Fruit fly (Drosophila melanogaster) whole organism, embryonic: Measurements from ENCODE around the gene CaMKII.
A peak's percentile ranks its signal among the peaks of the same experiment; 100 is the strongest.

Experiments
- Ada2b ChIP-seq: fragments of 200-800 bp; sonication (Bioruptor generic); IDR thresholded peaks from 2 replicates; pipeline ENCODE4 v1.3.6; 2022; ENCODE audit warnings: missing biosample characterization, missing genetic modification characterization
- B-H2 ChIP-seq: fragments of 200-800 bp; sonication (Bioruptor generic); optimal IDR thresholded peaks from 2 replicates; lab custom pipeline; 2018; ENCODE audit warnings: missing biosample characterization, mild to moderate bottlenecking, missing genetic modification characterization
- CG10267 ChIP-seq: fragments of 200-800 bp; sonication (Bioruptor generic); optimal IDR thresholded peaks from 2 replicates; lab custom pipeline; 2018; ENCODE audit warnings: missing biosample characterization, mild to moderate bottlenecking, missing genetic modification characterization, moderate library complexity
- CG10431 ChIP-seq: fragments of 200-800 bp; sonication (Bioruptor generic); optimal IDR thresholded peaks from 3 replicates; lab custom pipeline; 2018; ENCODE audit warnings: missing biosample characterization, mild to moderate bottlenecking, missing genetic modification characterization
- CG10979 ChIP-seq: fragments of 200-800 bp; sonication (Bioruptor generic); optimal IDR thresholded peaks from 2 replicates; lab custom pipeline; 2018; ENCODE audit warnings: missing biosample characterization, mild to moderate bottlenecking, missing genetic modification characterization, moderate library complexity
- CG11504 ChIP-seq: fragments of 200-800 bp; sonication (Bioruptor generic); optimal IDR thresholded peaks from 3 replicates; lab custom pipeline; 2019; ENCODE audit warnings: missing biosample characterization, mild to moderate bottlenecking, missing genetic modification characterization, moderate library complexity
- CG11695 ChIP-seq: fragments of 200-800 bp; sonication (Bioruptor generic); IDR thresholded peaks from 3 replicates; pipeline ENCODE4 v1.3.6; 2022; ENCODE audit warnings: missing biosample characterization, missing genetic modification characterization
- CG12219 ChIP-seq: fragments of 200-800 bp; sonication (Bioruptor generic); optimal IDR thresholded peaks from 3 replicates; lab custom pipeline; 2018; ENCODE audit warnings: missing biosample characterization, mild to moderate bottlenecking, missing genetic modification characterization
- CG13624 ChIP-seq: fragments of 200-800 bp; sonication (Bioruptor generic); optimal IDR thresholded peaks from 2 replicates; lab custom pipeline; 2016; ENCODE audit warnings: missing biosample characterization, missing genetic modification characterization
- CG18262 ChIP-seq: fragments of 200-800 bp; optimal IDR thresholded peaks from 3 replicates; lab custom pipeline; 2019; ENCODE audit warnings: missing biosample characterization, mild to moderate bottlenecking, missing genetic modification characterization, moderate library complexity
- CG1832 ChIP-seq: fragments of 200-800 bp; sonication (Bioruptor generic); optimal IDR thresholded peaks from 2 replicates; lab custom pipeline; 2017; ENCODE audit warnings: missing biosample characterization, mild to moderate bottlenecking, missing genetic modification characterization, inconsistent platforms
- CG2875 ChIP-seq: fragments of 200-800 bp; sonication (Bioruptor generic); optimal IDR thresholded peaks from 2 replicates; lab custom pipeline; 2017; ENCODE audit warnings: missing biosample characterization, mild to moderate bottlenecking, missing genetic modification characterization, missing genetic modification reagents
- CG30020 ChIP-seq: fragments of 200-800 bp; optimal IDR thresholded peaks from 2 replicates; lab custom pipeline; 2019; ENCODE audit warnings: missing biosample characterization, mild to moderate bottlenecking, missing genetic modification characterization, moderate library complexity
- CG31224 ChIP-seq: fragments of 200-800 bp; sonication (Bioruptor generic); IDR thresholded peaks from 2 replicates; pipeline ENCODE4 v1.3.6; 2022; ENCODE audit warnings: missing biosample characterization, missing genetic modification characterization
- CG32532 ChIP-seq: fragments of 200-800 bp; sonication (Bioruptor generic); IDR thresholded peaks from 2 replicates; pipeline ENCODE4 v1.3.6; 2022; ENCODE audit warnings: missing biosample characterization, missing genetic modification characterization
- CG3407 ChIP-seq: fragments of 200-800 bp; sonication (Bioruptor generic); optimal IDR thresholded peaks from 2 replicates; lab custom pipeline; 2018; ENCODE audit warnings: missing biosample characterization, mild to moderate bottlenecking, missing genetic modification characterization
- CG34376 ChIP-seq: fragments of 200-800 bp; sonication (Bioruptor generic); optimal IDR thresholded peaks from 2 replicates; lab custom pipeline; 2018; ENCODE audit warnings: missing biosample characterization, mild to moderate bottlenecking, missing genetic modification characterization
- CG4707 ChIP-seq: fragments of 200-800 bp; sonication (Bioruptor generic); optimal IDR thresholded peaks from 2 replicates; lab custom pipeline; 2018; ENCODE audit warnings: missing biosample characterization, mild to moderate bottlenecking, missing genetic modification characterization, moderate library complexity
- CG6254 ChIP-seq: fragments of 200-800 bp; sonication (Bioruptor generic); optimal IDR thresholded peaks from 3 replicates; lab custom pipeline; 2017; ENCODE audit warnings: mild to moderate bottlenecking, missing biosample characterization, missing genetic modification reagents, missing genetic modification characterization
- CG6765 ChIP-seq: fragments of 200-800 bp; sonication (Bioruptor generic); optimal IDR thresholded peaks from 3 replicates; lab custom pipeline; 2017; ENCODE audit warnings: missing biosample characterization, mild to moderate bottlenecking, missing genetic modification characterization
- CG7556 ChIP-seq: fragments of 200-800 bp; sonication (Bioruptor generic); optimal IDR thresholded peaks from 2 replicates; lab custom pipeline; 2017; ENCODE audit warnings: missing biosample characterization, mild to moderate bottlenecking, missing genetic modification characterization
- CG8290 ChIP-seq, 3 experiments: fragments of 200-800 bp; sonication (Bioruptor generic); optimal IDR thresholded peaks; 2 replicates each; lab custom pipeline; 2016 to 2019; ENCODE audit warnings: missing biosample characterization in 3 of 3, missing genetic modification characterization in 3 of 3, mild to moderate bottlenecking in 2 of 3, moderate library complexity in 1 of 3
- CG8388 ChIP-seq: fragments of 200-800 bp; sonication (Bioruptor generic); optimal IDR thresholded peaks from 2 replicates; lab custom pipeline; 2019; ENCODE audit warnings: missing biosample characterization, mild to moderate bottlenecking, missing genetic modification characterization, moderate library complexity
- Dek ChIP-seq: fragments of 200-800 bp; sonication (Bioruptor generic); optimal IDR thresholded peaks from 3 replicates; lab custom pipeline; 2019; ENCODE audit warnings: missing biosample characterization, mild to moderate bottlenecking, missing genetic modification characterization, moderate library complexity
- E2f2 ChIP-seq: fragments of 200-800 bp; sonication (Bioruptor generic); IDR thresholded peaks from 2 replicates; pipeline ENCODE4 v1.3.6; 2022; ENCODE audit warnings: missing biosample characterization, missing genetic modification characterization
- Fer3 ChIP-seq: fragments of 200-800 bp; sonication (Bioruptor generic); optimal IDR thresholded peaks from 2 replicates; lab custom pipeline; 2018; ENCODE audit warnings: missing biosample characterization, mild to moderate bottlenecking, missing genetic modification characterization, moderate library complexity
- Hey ChIP-seq: fragments of 200-800 bp; sonication (Bioruptor generic); optimal IDR thresholded peaks from 3 replicates; lab custom pipeline; 2018; ENCODE audit warnings: missing biosample characterization, mild to moderate bottlenecking, missing genetic modification characterization
- MBD-R2 ChIP-seq: fragments of 200-800 bp; sonication (Bioruptor generic); IDR thresholded peaks from 2 replicates; pipeline ENCODE4 v1.3.6; 2022; ENCODE audit warnings: missing biosample characterization, missing genetic modification characterization
- MESR4 ChIP-seq: fragments of 200-800 bp; sonication (Bioruptor generic); optimal IDR thresholded peaks from 2 replicates; lab custom pipeline; 2018; ENCODE audit warnings: missing biosample characterization, mild to moderate bottlenecking, missing genetic modification characterization, moderate library complexity
- MTF-1 ChIP-seq: fragments of 200-800 bp; sonication (Bioruptor generic); optimal IDR thresholded peaks from 2 replicates; lab custom pipeline; 2018; ENCODE audit warnings: missing biosample characterization, mild to moderate bottlenecking, missing genetic modification characterization, borderline replicate concordance
- Max ChIP-seq: fragments of 200-800 bp; sonication (Bioruptor generic); optimal IDR thresholded peaks from 2 replicates; lab custom pipeline; 2016; ENCODE audit warnings: missing biosample characterization, mild to moderate bottlenecking, missing genetic modification characterization
- PHDP ChIP-seq: fragments of 200-800 bp; sonication (Bioruptor generic); optimal IDR thresholded peaks from 3 replicates; lab custom pipeline; 2018; ENCODE audit warnings: missing biosample characterization, mild to moderate bottlenecking, missing genetic modification characterization, moderate library complexity
- Six4 ChIP-seq: fragments of 200-800 bp; sonication (Bioruptor generic); optimal IDR thresholded peaks from 2 replicates; lab custom pipeline; 2016; ENCODE audit warnings: missing biosample characterization, missing genetic modification characterization
- Sox102F ChIP-seq: fragments of 200-800 bp; sonication (Bioruptor generic); optimal IDR thresholded peaks from 2 replicates; lab custom pipeline; 2018; ENCODE audit warnings: missing biosample characterization, mild to moderate bottlenecking, missing genetic modification characterization, moderate library complexity
- Sry-β ChIP-seq: fragments of 200-800 bp; sonication (Bioruptor generic); optimal IDR thresholded peaks from 2 replicates; lab custom pipeline; 2018; ENCODE audit warnings: missing biosample characterization, mild to moderate bottlenecking, missing genetic modification characterization, moderate library complexity
- YL-1 ChIP-seq: fragments of 200-800 bp; sonication (Bioruptor generic); optimal IDR thresholded peaks from 3 replicates; lab custom pipeline; 2017; ENCODE audit warnings: missing biosample characterization, mild to moderate bottlenecking, missing genetic modification characterization
- disco-r ChIP-seq: fragments of 200-800 bp; sonication (Bioruptor generic); optimal IDR thresholded peaks from 2 replicates; lab custom pipeline; 2016; ENCODE audit warnings: missing biosample characterization, missing genetic modification characterization
- fd96Cb ChIP-seq: fragments of 200-800 bp; sonication (Bioruptor generic); optimal IDR thresholded peaks from 2 replicates; lab custom pipeline; 2018; ENCODE audit warnings: missing biosample characterization, mild to moderate bottlenecking, missing genetic modification characterization, moderate library complexity
- gcm ChIP-seq: fragments of 200-800 bp; sonication (Bioruptor generic); optimal IDR thresholded peaks from 2 replicates; lab custom pipeline; 2019; ENCODE audit warnings: missing biosample characterization, mild to moderate bottlenecking, missing genetic modification characterization, moderate library complexity
- inv ChIP-seq: fragments of 200-800 bp; sonication (Bioruptor generic); IDR thresholded peaks from 2 replicates; pipeline ENCODE4 v1.3.6; 2022; ENCODE audit warnings: missing biosample characterization, missing genetic modification characterization; ENCODE audit not compliant: partially characterized antibody
- kah ChIP-seq: fragments of 200-800 bp; sonication (Bioruptor generic); optimal IDR thresholded peaks from 2 replicates; lab custom pipeline; 2018; ENCODE audit warnings: missing biosample characterization, mild to moderate bottlenecking, missing genetic modification characterization
- kay ChIP-seq: fragments of 200-800 bp; sonication (Bioruptor generic); optimal IDR thresholded peaks from 2 replicates; lab custom pipeline; 2016; ENCODE audit warnings: missing biosample characterization, missing genetic modification characterization
- ken ChIP-seq: fragments of 200-800 bp; sonication (Bioruptor generic); IDR thresholded peaks from 3 replicates; pipeline ENCODE4 v1.3.6; 2022; ENCODE audit warnings: missing biosample characterization, missing genetic modification characterization
- nom ChIP-seq: fragments of 200-800 bp; sonication (Bioruptor generic); optimal IDR thresholded peaks from 2 replicates; lab custom pipeline; 2017; ENCODE audit warnings: missing biosample characterization, missing genetic modification characterization, mild to moderate bottlenecking, moderate library complexity, missing genetic modification reagents
- phol ChIP-seq: fragments of 200-800 bp; sonication (Bioruptor generic); optimal IDR thresholded peaks from 3 replicates; lab custom pipeline; 2018; ENCODE audit warnings: missing biosample characterization, mild to moderate bottlenecking, missing genetic modification characterization, moderate library complexity
- scrt ChIP-seq: fragments of 200-800 bp; sonication (Bioruptor generic); optimal IDR thresholded peaks from 2 replicates; lab custom pipeline; 2018; ENCODE audit warnings: missing biosample characterization, mild to moderate bottlenecking, missing genetic modification characterization, moderate library complexity
- sens ChIP-seq: fragments of 200-800 bp; sonication (Bioruptor generic); peaks from one replicate; lab custom pipeline; 2016; ENCODE audit warnings: missing biosample characterization, missing genetic modification characterization
- sisA ChIP-seq: fragments of 200-800 bp; sonication (Bioruptor generic); IDR thresholded peaks from 2 replicates; pipeline ENCODE4 v1.3.6; 2022; ENCODE audit warnings: missing biosample characterization, missing genetic modification characterization
- unpg ChIP-seq: fragments of 200-800 bp; sonication (Bioruptor generic); optimal IDR thresholded peaks from 3 replicates; lab custom pipeline; 2018; ENCODE audit warnings: missing biosample characterization, mild to moderate bottlenecking, missing genetic modification characterization, moderate library complexity

The CaMKII gene

dm6 chr4:1053653-1054163, at the start of gene CaMKII (continued):
- TF ChIP-seq CG11504 (no peak), CG10431 (no peak), phol (tag; lab: Kevin White, UChicago) (peak; percentile 32), kah (GFP tag; lab: Kevin White, UChicago) (no peak), CG3407 (GFP tag; lab: Kevin White, UChicago) (peak; percentile 13), Max (GFP tag; lab: Kevin White, UChicago) (peak; percentile 47), CG6254 (GFP tag; lab: Kevin White, UChicago) (peak; percentile 36), sisA (GFP tag; lab: Robert Waterston, UW) (no peak), Six4 (peak; percentile 27), CG4707 (no peak), gcm (peak; percentile 20), CG34376 (GFP tag; lab: Kevin White, UChicago) (peak; percentile 22), Dek (tag; lab: Kevin White, UChicago) (no peak), MTF-1 (GFP tag; lab: Kevin White, UChicago) (no peak), MESR4 (GFP tag; lab: Kevin White, UChicago) (peak; percentile 11), CG10979 (peak; percentile 37), CG18262 (tag; lab: Kevin White, UChicago) (peak; percentile 50), fd96Cb (tag; lab: Kevin White, UChicago) (peak; percentile 8), CG1832 (GFP tag; lab: Kevin White, UChicago) (no peak), Hey (tag; lab: Kevin White, UChicago) (no peak), CG30020 (tag; lab: Kevin White, UChicago) (peak; percentile 87), YL-1 (no peak), Ada2b (no peak), PHDP (peak; percentile 34), Sry-β (GFP tag; lab: Kevin White, UChicago) (no peak), CG10267 (tag; lab: Kevin White, UChicago) (peak; percentile 88), E2f2 (GFP tag; lab: Robert Waterston, UW) (peak; percentile 34), ken (GFP tag; lab: Robert Waterston, UW) (no peak), CG8290 (GFP tag; optimal IDR thresholded peaks at IDR 0.05; lab: Kevin White, UChicago) (peak; percentile 55), CG8290 (tag; optimal IDR thresholded peaks at IDR 0.05; lab: Kevin White, UChicago) (no peak), scrt (GFP tag; lab: Kevin White, UChicago) (peak; percentile 27), CG11695 (GFP tag; lab: Robert Waterston, UW) (peak; percentile 41; the same call in 1 of the 3 replicates), Fer3 (peak; percentile 22), CG32532 (GFP tag; lab: Robert Waterston, UW) (no peak), nom (no peak), sens (GFP tag; lab: Kevin White, UChicago) (peak; percentile 85), MBD-R2 (0 out of 2 replicates have a peak, but pooled peaks have one; percentile 15), CG31224 (no peak), CG6765 (GFP tag; lab: Kevin White, UChicago) (peak; percentile 28), CG2875 (GFP tag; lab: Kevin White, UChicago) (peak; percentile 12), B-H2 (GFP tag; lab: Kevin White, UChicago) (no peak), unpg (GFP tag; lab: Kevin White, UChicago) (peak; percentile 42), kay (GFP tag; lab: Kevin White, UChicago) (no peak), CG12219 (GFP tag; lab: Kevin White, UChicago) (no peak), CG7556 (no peak), Sox102F (GFP tag; lab: Kevin White, UChicago) (no peak), CG13624 (peak; percentile 2), CG8388 (no peak), disco-r (GFP tag; lab: Kevin White, UChicago) (no peak), inv (GFP tag; lab: Robert Waterston, UW) (no peak)
